Fruit fly (Drosophila melanogaster) whole organism, embryonic: ENCODE data around the gene CG7329.

Source experiments
- Awh ChIP-seq: fragments of 200-800 bp; sonication (Bioruptor generic); IDR thresholded peaks from 2 replicates; pipeline ENCODE4, ENCODE4 v1.3.6; 2022; ENCODE audit warnings: missing biosample characterization, missing genetic modification characterization
- CG10267 ChIP-seq: fragments of 200-800 bp; sonication (Bioruptor generic); optimal IDR thresholded peaks from 2 replicates; lab custom pipeline; 2018; ENCODE audit warnings: missing biosample characterization, mild to moderate bottlenecking, missing genetic modification characterization, moderate library complexity
- CG10543 ChIP-seq: fragments of 200-800 bp; sonication (Bioruptor generic); optimal IDR thresholded peaks from 3 replicates; lab custom pipeline; 2017; ENCODE audit warnings: missing biosample characterization, mild to moderate bottlenecking, missing genetic modification characterization, moderate library complexity
- CG10959 ChIP-seq: fragments of 200-800 bp; sonication (Bioruptor generic); IDR thresholded peaks from 2 replicates; pipeline ENCODE4 v1.3.6; 2022; ENCODE audit warnings: missing biosample characterization, missing genetic modification characterization
- CG11093 ChIP-seq: fragments of 200-800 bp; sonication (Bioruptor generic); IDR thresholded peaks from 3 replicates; pipeline ENCODE4 v1.3.6; 2022; ENCODE audit warnings: missing biosample characterization, missing genetic modification characterization
- CG11456 ChIP-seq: fragments of 200-800 bp; sonication (Bioruptor generic); IDR thresholded peaks from 3 replicates; pipeline ENCODE4 v1.3.6; 2022; ENCODE audit warnings: missing biosample characterization, missing genetic modification characterization
- CG11504 ChIP-seq: fragments of 200-800 bp; sonication (Bioruptor generic); optimal IDR thresholded peaks from 3 replicates; lab custom pipeline; 2019; ENCODE audit warnings: missing biosample characterization, mild to moderate bottlenecking, missing genetic modification characterization, moderate library complexity
- CG13287 ChIP-seq: fragments of 200-800 bp; sonication (Bioruptor generic); IDR thresholded peaks from 2 replicates; pipeline ENCODE4 v1.3.6; 2022; ENCODE audit warnings: missing biosample characterization, missing genetic modification characterization; ENCODE audit not compliant: partially characterized antibody
- CG13775 ChIP-seq: fragments of 200-800 bp; sonication (Bioruptor generic); optimal IDR thresholded peaks from 3 replicates; lab custom pipeline; 2017; ENCODE audit warnings: missing biosample characterization, mild to moderate bottlenecking, missing genetic modification characterization
- CG13894 ChIP-seq: fragments of 200-800 bp; sonication (Bioruptor generic); optimal IDR thresholded peaks from 3 replicates; lab custom pipeline; 2018; ENCODE audit warnings: missing biosample characterization, mild to moderate bottlenecking, missing genetic modification characterization, moderate library complexity
- CG2199 ChIP-seq: fragments of 200-800 bp; sonication (Bioruptor generic); IDR thresholded peaks from 3 replicates; pipeline ENCODE4 v1.3.6; 2022; ENCODE audit warnings: missing biosample characterization, missing genetic modification characterization
- CG31441 ChIP-seq: fragments of 200-800 bp; sonication (Bioruptor generic); IDR thresholded peaks from 2 replicates; pipeline ENCODE4 v1.3.6; 2022; ENCODE audit warnings: missing biosample characterization, missing genetic modification characterization
- CG3163 ChIP-seq: fragments of 200-800 bp; sonication (Bioruptor generic); optimal IDR thresholded peaks from 3 replicates; lab custom pipeline; 2016; ENCODE audit warnings: missing biosample characterization, missing genetic modification characterization
- CG32767 ChIP-seq: fragments of 200-800 bp; sonication (Bioruptor generic); IDR thresholded peaks from 2 replicates; pipeline ENCODE4 v1.3.6; 2022; ENCODE audit warnings: missing biosample characterization, missing genetic modification characterization
- CG33213 ChIP-seq: fragments of 200-800 bp; sonication (Bioruptor generic); optimal IDR thresholded peaks from 3 replicates; lab custom pipeline; 2016; ENCODE audit warnings: missing biosample characterization, missing genetic modification characterization
- CG3995 ChIP-seq: fragments of 200-800 bp; sonication (Bioruptor generic); optimal IDR thresholded peaks from 3 replicates; lab custom pipeline; 2016; ENCODE audit warnings: missing biosample characterization, missing genetic modification characterization
- CG4424 ChIP-seq: fragments of 200-800 bp; sonication (Bioruptor generic); optimal IDR thresholded peaks from 3 replicates; lab custom pipeline; 2016; ENCODE audit warnings: missing biosample characterization, missing genetic modification characterization
- CG4707 ChIP-seq: fragments of 200-800 bp; sonication (Bioruptor generic); optimal IDR thresholded peaks from 2 replicates; lab custom pipeline; 2018; ENCODE audit warnings: missing biosample characterization, mild to moderate bottlenecking, missing genetic modification characterization, moderate library complexity
- CG5953 ChIP-seq: fragments of 200-800 bp; sonication (Bioruptor generic); IDR thresholded peaks from 2 replicates; pipeline ENCODE4 v1.3.6; 2022; ENCODE audit warnings: missing biosample characterization, missing genetic modification characterization
- Camta ChIP-seq: fragments of 200-800 bp; sonication (Bioruptor generic); optimal IDR thresholded peaks from 2 replicates; lab custom pipeline; 2016; ENCODE audit warnings: missing biosample characterization, missing genetic modification characterization
- Deaf1 ChIP-seq: fragments of 200-800 bp; optimal IDR thresholded peaks from 3 replicates; lab custom pipeline; 2019; ENCODE audit warnings: missing biosample characterization, mild to moderate bottlenecking, missing genetic modification characterization, moderate library complexity
- Dref ChIP-seq: fragments of 200-800 bp; sonication (Bioruptor generic); IDR thresholded peaks from 2 replicates; pipeline ENCODE4 v1.3.6; 2022; ENCODE audit warnings: missing biosample characterization, missing genetic modification characterization
- E2f1 ChIP-seq: fragments of 200-800 bp; sonication (Bioruptor generic); IDR thresholded peaks from 2 replicates; pipeline ENCODE4 v1.3.6; 2022; ENCODE audit warnings: missing biosample characterization, missing genetic modification characterization
- Elba2 ChIP-seq: fragments of 200-800 bp; sonication (Bioruptor generic); optimal IDR thresholded peaks from 3 replicates; lab custom pipeline; 2016; ENCODE audit warnings: missing biosample characterization, missing genetic modification characterization
- HHEX ChIP-seq: fragments of 200-800 bp; sonication (Bioruptor generic); optimal IDR thresholded peaks from 3 replicates; lab custom pipeline; 2017; ENCODE audit warnings: missing biosample characterization, mild to moderate bottlenecking, missing genetic modification characterization, missing genetic modification reagents
- HLH3B ChIP-seq: fragments of 200-800 bp; sonication (Bioruptor generic); IDR thresholded peaks from 2 replicates; pipeline ENCODE4 v1.3.6; 2022; ENCODE audit warnings: missing biosample characterization, missing genetic modification characterization
- Lpt ChIP-seq: fragments of >200 bp; optimal IDR thresholded peaks from 2 replicates; lab custom pipeline; 2018; ENCODE audit warnings: missing biosample characterization, missing genetic modification characterization
- Mes4 ChIP-seq: fragments of 200-800 bp; sonication (Bioruptor generic); optimal IDR thresholded peaks from 2 replicates; lab custom pipeline; 2016; ENCODE audit warnings: missing biosample characterization, missing genetic modification characterization
- NfI ChIP-seq: fragments of 200-800 bp; sonication (Bioruptor generic); optimal IDR thresholded peaks from 3 replicates; lab custom pipeline; 2018; ENCODE audit warnings: missing biosample characterization, mild to moderate bottlenecking, missing genetic modification characterization, moderate library complexity
- Usf ChIP-seq: fragments of 200-800 bp; sonication (Bioruptor generic); optimal IDR thresholded peaks from 2 replicates; lab custom pipeline; 2017; ENCODE audit warnings: missing genotype, missing biosample characterization, missing genetic modification characterization
- Xrp1 ChIP-seq: fragments of 200-800 bp; sonication (Bioruptor generic); IDR thresholded peaks from 2 replicates; pipeline ENCODE4 v1.3.6; 2022; ENCODE audit warnings: missing biosample characterization, missing genetic modification characterization
- al ChIP-seq: fragments of 200-800 bp; sonication (Bioruptor generic); IDR thresholded peaks from 2 replicates; pipeline ENCODE4 v1.3.6; 2022; ENCODE audit warnings: missing biosample characterization, missing genetic modification characterization
- chm ChIP-seq: fragments of 200-800 bp; sonication (Bioruptor generic); IDR thresholded peaks from 2 replicates; pipeline ENCODE4 v1.3.6; 2022; ENCODE audit warnings: missing biosample characterization, missing genetic modification characterization
- corto ChIP-seq: fragments of 200-800 bp; sonication (Bioruptor generic); optimal IDR thresholded peaks from 2 replicates; lab custom pipeline; 2016; ENCODE audit warnings: missing biosample characterization, mild to moderate bottlenecking, missing genetic modification characterization, moderate library complexity
- dpn ChIP-seq, 2 experiments: fragments of 200-800 bp; sonication (Bioruptor generic); optimal IDR thresholded peaks; 3 replicates each; lab custom pipeline; 2016; ENCODE audit warnings: missing biosample characterization in 2 of 2, missing genetic modification characterization in 2 of 2
- eve ChIP-seq, 2 experiments: fragments of >200 bp; optimal IDR thresholded peaks; 2 replicates each; lab custom pipeline; 2017; ENCODE audit warnings: missing biosample characterization in 2 of 2, missing genetic modification characterization in 2 of 2
- grau ChIP-seq: fragments of 200-800 bp; optimal IDR thresholded peaks from 3 replicates; lab custom pipeline; 2019; ENCODE audit warnings: missing biosample characterization, mild to moderate bottlenecking, missing genetic modification characterization, moderate library complexity
- insv ChIP-seq, 2 experiments: fragments of 200-800 bp; sonication (Bioruptor generic); optimal IDR thresholded peaks; 3 replicates each; lab custom pipeline; 2016 to 2018; ENCODE audit warnings: missing biosample characterization in 2 of 2, missing genetic modification characterization in 2 of 2
- nau ChIP-seq: fragments of 200-800 bp; sonication (Bioruptor generic); optimal IDR thresholded peaks from 3 replicates; lab custom pipeline; 2017; ENCODE audit warnings: missing biosample characterization, mild to moderate bottlenecking, missing genetic modification characterization, missing genetic modification reagents
- slp2 ChIP-seq: fragments of 200-800 bp; sonication (Bioruptor generic); optimal IDR thresholded peaks from 2 replicates; lab custom pipeline; 2016; ENCODE audit warnings: missing biosample characterization, missing genetic modification characterization
- ssp ChIP-seq: fragments of 200-800 bp; sonication (Bioruptor generic); IDR thresholded peaks from 2 replicates; pipeline ENCODE4 v1.3.6; 2022; ENCODE audit warnings: missing biosample characterization, missing genetic modification characterization
- stwl ChIP-seq: fragments of 200-800 bp; sonication (Bioruptor generic); optimal IDR thresholded peaks from 3 replicates; lab custom pipeline; 2018; ENCODE audit warnings: missing biosample characterization, mild to moderate bottlenecking, missing genetic modification characterization, moderate library complexity
- sug ChIP-seq: fragments of 200-800 bp; optimal IDR thresholded peaks from 2 replicates; lab custom pipeline; 2019; ENCODE audit warnings: missing biosample characterization, mild to moderate bottlenecking, missing genetic modification characterization, moderate library complexity
- ttk ChIP-seq: fragments of 200-800 bp; sonication (Bioruptor generic); IDR thresholded peaks from 2 replicates; pipeline ENCODE4 v2.1.2; 2022; ENCODE audit warnings: missing biosample characterization, missing genetic modification characterization
- vnd ChIP-seq: fragments of 200-800 bp; sonication (Bioruptor generic); IDR thresholded peaks from 3 replicates; pipeline ENCODE4 v1.3.6; 2022; ENCODE audit warnings: missing biosample characterization, missing genetic modification characterization; ENCODE audit not compliant: partially characterized antibody
- zen ChIP-seq: fragments of 200-800 bp; sonication (Bioruptor generic); optimal IDR thresholded peaks from 3 replicates; lab custom pipeline; 2018; ENCODE audit warnings: missing biosample characterization, mild to moderate bottlenecking, missing genetic modification characterization, moderate library complexity

Gene CG7329

DNA sequence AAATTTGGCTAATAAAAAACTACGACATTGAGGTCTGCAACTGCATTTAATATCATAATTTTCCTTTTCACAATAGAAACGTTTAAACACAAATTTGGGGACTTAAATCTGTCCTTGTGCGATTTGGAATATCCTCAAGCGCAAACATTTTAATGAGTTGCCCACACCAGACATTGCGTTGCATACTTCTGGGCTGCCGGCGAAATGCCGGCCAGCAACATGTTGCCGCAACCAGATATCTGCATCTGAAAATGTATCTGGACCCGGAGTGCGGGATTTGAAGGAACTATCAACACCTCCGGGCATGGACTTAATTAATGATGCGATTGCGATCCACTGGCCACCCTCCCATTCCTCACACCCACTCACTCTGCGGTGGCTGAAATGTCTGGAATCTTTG, 16.2 kb upstream of the CG7329 start:
- no peak for TF ChIP-seq HHEX (GFP tag; lab: Kevin White, UChicago)
- TF ChIP-seq CG2199 (GFP tag; lab: Robert Waterston, UW), result 0 out of 3 replicates have a peak, but pooled peaks have one; percentile 30
- TF ChIP-seq CG11504 (tag; lab: Kevin White, UChicago), result peak; percentile 99
- TF ChIP-seq CG10543 (GFP tag; lab: Kevin White, UChicago), result no peak
- no peak for TF ChIP-seq vnd
- TF ChIP-seq zen (tag; lab: Kevin White, UChicago), result peak; percentile 19

DNA sequence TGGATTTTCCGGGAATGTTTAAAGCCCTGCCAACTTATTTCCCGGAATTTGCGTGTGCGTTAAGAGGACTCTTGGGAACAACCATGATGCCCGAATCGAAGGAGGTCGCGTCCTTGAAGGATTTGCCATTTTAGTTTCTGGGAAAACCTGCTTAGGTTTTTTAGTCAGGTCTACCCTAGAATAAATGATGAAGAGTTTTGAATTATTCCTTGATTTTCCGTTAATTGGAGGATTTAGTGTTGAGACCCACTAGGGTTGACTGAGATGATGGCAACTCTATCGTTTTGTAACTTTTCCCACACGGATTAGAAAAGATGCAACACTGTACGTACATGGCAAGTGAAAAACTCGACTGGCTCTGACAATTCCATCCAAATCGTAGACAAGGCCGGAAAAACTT, 13.0 kb upstream of the CG7329 start, which contains the start of gene dbf:
Gene dbf, plus strand, starts transcription at position 301 of the 400 bp plus-strand sequence.
- TF ChIP-seq corto (GFP tag; lab: Kevin White, UChicago), result no peak
- no peak for TF ChIP-seq CG4707 (GFP tag; lab: Kevin White, UChicago)
- TF ChIP-seq CG5953, result no peak
- no peak for TF ChIP-seq Camta (GFP tag; lab: Kevin White, UChicago)
- TF ChIP-seq ttk (GFP tag; lab: Robert Waterston, UW), result no peak
- no peak for TF ChIP-seq sug (tag; lab: Kevin White, UChicago)
- no peak for TF ChIP-seq CG13775 (GFP tag; lab: Kevin White, UChicago)
- TF ChIP-seq Usf (GFP tag; lab: Kevin White, UChicago), result no peak
- TF ChIP-seq Awh (GFP tag; lab: Robert Waterston, UW), result no peak
- no peak for TF ChIP-seq Mes4 (GFP tag; lab: Kevin White, UChicago)
- TF ChIP-seq eve (GFP tag; optimal IDR thresholded peaks at IDR 0.05; lab: Kevin White, UChicago), result no peak
- TF ChIP-seq CG11456 (GFP tag; lab: Robert Waterston, UW), result no peak
- TF ChIP-seq Deaf1, result no peak
- TF ChIP-seq grau (tag; lab: Kevin White, UChicago), result no peak
- TF ChIP-seq stwl (tag; lab: Kevin White, UChicago), result no peak
- TF ChIP-seq NfI (GFP tag; lab: Kevin White, UChicago), result no peak
- TF ChIP-seq al (GFP tag; lab: Robert Waterston, UW), result no peak
- no peak for TF ChIP-seq CG10267 (tag; lab: Kevin White, UChicago)
- TF ChIP-seq CG3163, result no peak
- no peak for TF ChIP-seq Dref (GFP tag; lab: Robert Waterston, UW)

DNA sequence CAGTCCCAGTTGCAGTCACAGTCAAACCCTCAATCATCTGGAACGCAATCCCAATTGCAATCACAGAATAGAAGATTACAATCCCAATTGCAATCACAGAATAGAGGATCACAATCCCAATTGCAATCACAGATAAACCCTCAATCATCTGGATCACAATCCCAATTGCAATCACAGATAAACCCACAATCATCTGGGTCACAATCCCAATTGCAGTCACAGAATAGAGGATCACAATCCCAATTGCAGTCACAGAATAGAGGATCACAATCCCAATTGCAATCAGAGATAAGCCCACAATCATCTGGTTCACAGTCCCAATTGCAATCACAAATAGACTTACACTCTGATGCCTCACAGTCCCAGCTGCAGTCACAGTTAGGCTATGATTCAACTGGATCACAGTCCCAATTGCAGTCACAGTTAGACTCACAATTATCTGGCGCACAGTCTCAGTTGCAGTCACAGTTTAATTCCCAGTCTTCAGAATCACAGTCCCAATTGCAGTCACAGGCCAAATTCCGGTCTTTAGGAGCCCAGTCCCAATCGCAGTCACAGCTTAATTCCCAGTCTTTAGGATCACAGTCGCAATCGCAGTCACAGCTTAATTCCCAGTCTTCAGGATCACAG, 9.6 kb upstream of the CG7329 start:
- TF ChIP-seq Elba2 (peak; percentile 99), zen (tag; lab: Kevin White, UChicago) (peak; percentile 41), CG3995 (GFP tag; lab: Kevin White, UChicago) (peak; percentile 75), Awh (GFP tag; lab: Robert Waterston, UW) (no peak), insv (GFP tag; optimal IDR thresholded peaks at IDR 0.05; lab: Kevin White, UChicago) (peak in 1 of 2 experiments; percentile 91), nau (GFP tag; lab: Kevin White, UChicago) (no peak), CG31441 (GFP tag; lab: Robert Waterston, UW) (0 out of 2 replicates have a peak, but pooled peaks have one; percentile 48)

- TF ChIP-seq CG13287 (GFP tag; lab: Robert Waterston, UW), result no peak
- no peak for TF ChIP-seq ssp (GFP tag; lab: Robert Waterston, UW)
- TF ChIP-seq CG10959 (GFP tag; lab: Robert Waterston, UW), result 0 out of 2 replicates have a peak, but pooled peaks have one; percentile 13
- no peak for TF ChIP-seq Xrp1 (GFP tag; lab: Robert Waterston, UW)
- peak; percentile 52 for TF ChIP-seq Elba2
- no peak for TF ChIP-seq Lpt (GFP tag; lab: Kevin White, UChicago)
- TF ChIP-seq insv (GFP tag; optimal IDR thresholded peaks at IDR 0.05; lab: Kevin White, UChicago), result peak in 1 of 2 experiments; percentile 77
- no peak for TF ChIP-seq CG13894 (tag; lab: Kevin White, UChicago)
- TF ChIP-seq E2f1 (GFP tag; lab: Robert Waterston, UW), result no peak
- no peak for TF ChIP-seq CG11093 (GFP tag; lab: Robert Waterston, UW)
- no peak for TF ChIP-seq CG4424 (GFP tag; lab: Kevin White, UChicago)
- no peak for TF ChIP-seq nau (GFP tag; lab: Kevin White, UChicago)
- no peak for TF ChIP-seq slp2 (GFP tag; lab: Kevin White, UChicago)
- TF ChIP-seq chm (GFP tag; lab: Robert Waterston, UW), result no peak
- TF ChIP-seq dpn (GFP tag; optimal IDR thresholded peaks at IDR 0.05; lab: Kevin White, UChicago), result no peak
- TF ChIP-seq CG33213 (GFP tag; lab: Kevin White, UChicago), result no peak
- no peak for TF ChIP-seq HLH3B
- TF ChIP-seq NfI (GFP tag; lab: Kevin White, UChicago), result no peak
- no peak for TF ChIP-seq CG32767 (GFP tag; lab: Robert Waterston, UW)
These were observed 8.5 kb upstream of the CG7329 start for dm6 chr2L:10646726-10647125.
